Worm (Caenorhabditis elegans): ENCODE measurements around the gene rpl-6.

Gene rpl-6

DNA sequence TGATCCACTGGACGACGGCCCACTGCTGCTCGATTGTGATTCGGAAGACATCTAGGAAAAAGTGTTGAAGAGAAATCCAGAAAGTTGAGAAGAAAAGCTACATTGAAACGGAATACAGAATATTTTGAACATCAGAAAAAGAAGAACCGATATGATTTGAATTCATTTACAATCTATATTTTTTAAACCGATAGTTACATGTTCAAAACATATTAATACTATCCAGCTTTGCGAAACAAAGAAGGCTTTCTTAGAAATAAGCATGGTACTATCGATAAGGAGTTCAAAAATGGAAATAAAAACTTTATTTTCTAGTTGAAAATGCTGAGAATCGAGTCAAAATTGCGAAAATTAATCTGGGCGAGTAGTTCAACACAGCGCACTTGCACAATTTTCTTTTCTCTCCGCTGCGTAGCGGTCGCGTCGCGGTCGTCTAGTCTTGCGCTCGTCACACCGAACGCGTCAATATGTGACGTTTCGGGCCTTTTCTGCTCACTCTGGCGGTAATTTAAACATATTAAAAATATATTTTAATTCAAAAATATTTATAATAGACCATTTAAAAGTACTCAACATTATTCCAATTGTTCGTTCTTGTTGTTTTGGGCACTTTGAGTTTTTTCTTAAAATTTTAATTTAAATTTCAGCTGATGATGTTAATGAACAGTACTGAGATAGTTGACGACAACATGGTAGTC, 46.0 kb upstream of the rpl-6 start, which contains the start of the genes syf-2 and K04G7.1 (continued):
- peak; percentile 80 for TF ChIP-seq zfp-2 (tag; optimal IDR thresholded peaks at IDR 0.05)
- peak; percentile 78 for TF ChIP-seq arid-1 (GFP tag; conservative IDR thresholded peaks at IDR 0.05)
- peak; percentile 79 for TF ChIP-seq lin-15B (tag; optimal IDR thresholded peaks at IDR 0.05)
- TF ChIP-seq vab-7 (GFP tag; IDR thresholded peaks at IDR 0.05) = peak; percentile 47; the same call in 1 of the 2 replicates
- peak; percentile 35; the same call in 1 of the 2 replicates for TF ChIP-seq D1046.2 (GFP tag; IDR thresholded peaks at IDR 0.05)
- no peak for TF ChIP-seq ztf-11 (tag; optimal IDR thresholded peaks at IDR 0.05)
- TF ChIP-seq hmg-1.1 (GFP tag; IDR thresholded peaks at IDR 0.05) = peak; percentile 83
- TF ChIP-seq spr-1 (tag; optimal IDR thresholded peaks at IDR 0.05) = peak; percentile 23
- TF ChIP-seq ama-1 (optimal IDR thresholded peaks at IDR 0.05) = no peak
- TF ChIP-seq lin-1 (GFP tag; IDR thresholded peaks at IDR 0.05) = peak; percentile 63
- peak; percentile 98 for TF ChIP-seq lin-13 (GFP tag; optimal IDR thresholded peaks at IDR 0.05)
- TF ChIP-seq daf-19 (GFP tag; conservative IDR thresholded peaks at IDR 0.05) = no peak
- TF ChIP-seq lin-38 (GFP tag; IDR thresholded peaks at IDR 0.05) = peak; percentile 91
- peak; percentile 59; the same call in 1 of the 2 replicates for TF ChIP-seq T26A8.4 (GFP tag; IDR thresholded peaks at IDR 0.05)
- TF ChIP-seq tag-97 (GFP tag; IDR thresholded peaks at IDR 0.05) = no peak
- no peak for TF ChIP-seq ZK337.2 (GFP tag; IDR thresholded peaks at IDR 0.05)
- TF ChIP-seq mdt-29 (GFP tag; IDR thresholded peaks at IDR 0.05) = peak; percentile 45; the same call in 1 of the 2 replicates
- 0 out of 2 replicates have a peak, but pooled peaks have one; percentile 37 for TF ChIP-seq Y48G9A.11 (GFP tag; IDR thresholded peaks at IDR 0.05)
- TF ChIP-seq nhr-25 (tag; optimal IDR thresholded peaks at IDR 0.05; ENCODE audit: borderline replicate concordance, insufficient read depth) = peak; percentile 45
- no peak for TF ChIP-seq pqm-1 (tag; optimal IDR thresholded peaks at IDR 0.05)
- peak in 1 of 2 experiments; percentile 18 for TF ChIP-seq ZK546.5 (tag; optimal IDR thresholded peaks at IDR 0.05)
- TF ChIP-seq Y5F2A.4 (GFP tag; optimal IDR thresholded peaks at IDR 0.05) = no peak
- TF ChIP-seq zip-2 (tag; optimal IDR thresholded peaks at IDR 0.05) = no peak
- peak; percentile 92 for TF ChIP-seq nhr-77 (tag; optimal IDR thresholded peaks at IDR 0.05)
- peak; percentile 76 for TF ChIP-seq unc-130 (GFP tag; optimal IDR thresholded peaks at IDR 0.05)
- no peak for TF ChIP-seq sdz-12 (GFP tag; optimal IDR thresholded peaks at IDR 0.05)
- peak in 1 of 2 experiments; percentile 62 for TF ChIP-seq unc-62 (GFP tag; optimal IDR thresholded peaks at IDR 0.05 in 1 of 2)
- no peak for TF ChIP-seq unc-62 (tag; optimal IDR thresholded peaks at IDR 0.05)
- TF ChIP-seq Y75B8A.6 (GFP tag; IDR thresholded peaks at IDR 0.05) = no peak
- TF ChIP-seq cey-2 (tag; optimal IDR thresholded peaks at IDR 0.05; ENCODE audit: borderline replicate concordance, insufficient read depth) = no peak
- peak; percentile 17 for TF ChIP-seq ztf-7 (tag; optimal IDR thresholded peaks at IDR 0.05)
- TF ChIP-seq dmd-8 (GFP tag; IDR thresholded peaks at IDR 0.05) = no peak
- no peak for TF ChIP-seq jun-1 (tag; optimal IDR thresholded peaks at IDR 0.05)
- TF ChIP-seq ceh-44 (GFP tag; IDR thresholded peaks at IDR 0.05) = no peak
- peak; percentile 42; the same call in 1 of the 2 replicates for TF ChIP-seq madf-9 (GFP tag; conservative IDR thresholded peaks at IDR 0.05)
- TF ChIP-seq mep-1 (tag; optimal IDR thresholded peaks at IDR 0.05) = peak; percentile 96
- TF ChIP-seq F49E8.2 (tag; optimal IDR thresholded peaks at IDR 0.05; ENCODE audit: borderline replicate concordance) = peak; percentile 6
- no peak for TF ChIP-seq attf-4 (tag; optimal IDR thresholded peaks at IDR 0.05)
- no peak for TF ChIP-seq snpc-4 (tag; optimal IDR thresholded peaks at IDR 0.05)
- TF ChIP-seq T20F7.1 (GFP tag; optimal IDR thresholded peaks at IDR 0.05) = peak; percentile 91
- peak; percentile 78 for TF ChIP-seq nhr-6 (tag; optimal IDR thresholded peaks at IDR 0.05)
- TF ChIP-seq php-3 (GFP tag; IDR thresholded peaks at IDR 0.05) = no peak
- TF ChIP-seq ces-1 (GFP tag; optimal IDR thresholded peaks at IDR 0.05) = no peak
- TF ChIP-seq aha-1 (tag) = peak; percentile 87
- peak; percentile 27; the same call in 1 of the 2 replicates for TF ChIP-seq set-16 (GFP tag; IDR thresholded peaks at IDR 0.05)
- TF ChIP-seq lin-29 (GFP tag; IDR thresholded peaks at IDR 0.05) = no peak
- TF ChIP-seq F37D6.2 (tag; optimal IDR thresholded peaks at IDR 0.05) = peak; percentile 83
- TF ChIP-seq nhr-48 (tag; optimal IDR thresholded peaks at IDR 0.05) = peak; percentile 28
- TF ChIP-seq nhr-111 (GFP tag; optimal IDR thresholded peaks at IDR 0.05) = no peak
- TF ChIP-seq snpc-1.2 (GFP tag; IDR thresholded peaks at IDR 0.05) = no peak
